Fruit fly (Drosophila melanogaster) whole organism, embryonic: ENCODE measurements around the gene CG2187.

Experiments
- Adf1 ChIP-seq: fragments of 200-800 bp; sonication (Bioruptor generic); IDR thresholded peaks from 2 replicates; pipeline ENCODE4 v1.3.6; 2022; ENCODE audit warnings: missing biosample characterization, missing genetic modification characterization
- Atf6 ChIP-seq: fragments of 200-800 bp; sonication (Bioruptor generic); IDR thresholded peaks from 2 replicates; pipeline ENCODE4 v1.3.6; 2022; ENCODE audit warnings: missing biosample characterization, missing genetic modification characterization
- CG10209 ChIP-seq: fragments of 200-800 bp; sonication (Bioruptor generic); optimal IDR thresholded peaks from 3 replicates; lab custom pipeline; 2017; ENCODE audit warnings: missing biosample characterization, mild to moderate bottlenecking, missing genetic modification characterization, missing genetic modification reagents
- CG10565 ChIP-seq: fragments of 200-800 bp; sonication (Bioruptor generic); optimal IDR thresholded peaks from 3 replicates; lab custom pipeline; 2016; ENCODE audit warnings: missing biosample characterization, mild to moderate bottlenecking, missing genetic modification characterization
- CG12769 ChIP-seq: fragments of 200-800 bp; sonication (Bioruptor generic); optimal IDR thresholded peaks from 2 replicates; lab custom pipeline; 2019; ENCODE audit warnings: missing biosample characterization, mild to moderate bottlenecking, missing genetic modification characterization, moderate library complexity
- CG13775 ChIP-seq: fragments of 200-800 bp; sonication (Bioruptor generic); optimal IDR thresholded peaks from 3 replicates; lab custom pipeline; 2017; ENCODE audit warnings: missing biosample characterization, mild to moderate bottlenecking, missing genetic modification characterization
- CG15269 ChIP-seq: fragments of 200-800 bp; sonication (Bioruptor generic); optimal IDR thresholded peaks from 2 replicates; lab custom pipeline; 2018; ENCODE audit warnings: missing biosample characterization, mild to moderate bottlenecking, missing genetic modification characterization, moderate library complexity
- CG16815 ChIP-seq: fragments of 200-800 bp; sonication (Bioruptor generic); optimal IDR thresholded peaks from 3 replicates; lab custom pipeline; 2017; ENCODE audit warnings: missing biosample characterization, mild to moderate bottlenecking, missing genetic modification characterization
- CG17359 ChIP-seq: fragments of 200-800 bp; sonication (Bioruptor generic); optimal IDR thresholded peaks from 3 replicates; lab custom pipeline; 2018; ENCODE audit warnings: missing biosample characterization, mild to moderate bottlenecking, missing genetic modification characterization, moderate library complexity
- CG17568 ChIP-seq: fragments of 200-800 bp; sonication (Bioruptor generic); optimal IDR thresholded peaks from 2 replicates; lab custom pipeline; 2018; ENCODE audit warnings: missing biosample characterization, mild to moderate bottlenecking, missing genetic modification characterization, moderate library complexity
- CG18599 ChIP-seq: fragments of 200-800 bp; sonication (Bioruptor generic); optimal IDR thresholded peaks from 3 replicates; lab custom pipeline; 2017; ENCODE audit warnings: missing biosample characterization, missing genetic modification characterization, mild to moderate bottlenecking, moderate library complexity, missing genetic modification reagents
- CG34422 ChIP-seq: fragments of 200-800 bp; sonication (Bioruptor generic); IDR thresholded peaks from 3 replicates; pipeline ENCODE4 v1.3.6; 2022; ENCODE audit warnings: missing biosample characterization, missing genetic modification characterization
- CG42726 ChIP-seq: fragments of 200-800 bp; sonication (Bioruptor generic); IDR thresholded peaks from 2 replicates; pipeline ENCODE4 v1.3.6; 2022; ENCODE audit warnings: missing biosample characterization, missing genetic modification characterization; ENCODE audit not compliant: partially characterized antibody
- CG9215 ChIP-seq: fragments of 200-800 bp; sonication (Bioruptor generic); IDR thresholded peaks from 2 replicates; pipeline ENCODE4 v1.3.6; 2022; ENCODE audit warnings: missing biosample characterization, missing genetic modification characterization
- CG9609 ChIP-seq: fragments of 200-800 bp; sonication (Bioruptor generic); optimal IDR thresholded peaks from 3 replicates; lab custom pipeline; 2016; ENCODE audit warnings: missing biosample characterization, missing genetic modification characterization
- Dbx ChIP-seq: fragments of 200-800 bp; sonication (Bioruptor generic); IDR thresholded peaks from 3 replicates; pipeline ENCODE4 v1.3.6; 2022; ENCODE audit warnings: missing biosample characterization, missing genetic modification characterization
- Dfd ChIP-seq, 2 experiments: fragments of >200 bp; optimal IDR thresholded peaks; 2 replicates each; lab custom pipeline; 2017; ENCODE audit warnings: missing biosample characterization in 2 of 2, missing genetic modification characterization in 2 of 2
- Doc3 ChIP-seq: fragments of 200-800 bp; sonication (Bioruptor generic); IDR thresholded peaks from 3 replicates; pipeline ENCODE4 v1.3.6; 2022; ENCODE audit warnings: missing biosample characterization, missing genetic modification characterization; ENCODE audit not compliant: partially characterized antibody
- Drgx ChIP-seq: fragments of 200-800 bp; sonication (Bioruptor generic); IDR thresholded peaks from 2 replicates; pipeline ENCODE4 v1.3.6; 2022; ENCODE audit warnings: missing biosample characterization, missing genetic modification characterization
- H2.0 ChIP-seq: fragments of 200-800 bp; sonication (Bioruptor generic); IDR thresholded peaks from 2 replicates; pipeline ENCODE4 v1.3.6; 2022; ENCODE audit warnings: missing biosample characterization, missing genetic modification characterization
- HHEX ChIP-seq: fragments of 200-800 bp; sonication (Bioruptor generic); optimal IDR thresholded peaks from 3 replicates; lab custom pipeline; 2017; ENCODE audit warnings: missing biosample characterization, mild to moderate bottlenecking, missing genetic modification characterization, missing genetic modification reagents
- HmgD ChIP-seq: fragments of 200-800 bp; sonication (Bioruptor generic); optimal IDR thresholded peaks from 3 replicates; lab custom pipeline; 2016; ENCODE audit warnings: missing biosample characterization, missing genetic modification characterization
- Hr39 ChIP-seq: fragments of >200 bp; optimal IDR thresholded peaks from 2 replicates; lab custom pipeline; 2017
- MESR4 ChIP-seq: fragments of 200-800 bp; sonication (Bioruptor generic); optimal IDR thresholded peaks from 2 replicates; lab custom pipeline; 2018; ENCODE audit warnings: missing biosample characterization, mild to moderate bottlenecking, missing genetic modification characterization, moderate library complexity
- Med ChIP-seq: fragments of 200-800 bp; sonication (Bioruptor generic); peaks from one replicate; lab custom pipeline; 2016; ENCODE audit warnings: missing biosample characterization, missing genetic modification characterization, mild to moderate bottlenecking, inconsistent platforms, moderate library complexity
- Myb ChIP-seq: fragments of 200-800 bp; sonication (Bioruptor generic); optimal IDR thresholded peaks from 2 replicates; lab custom pipeline; 2016; ENCODE audit warnings: missing biosample characterization, missing genetic modification characterization
- Oaz ChIP-seq: fragments of 200-800 bp; sonication (Bioruptor generic); IDR thresholded peaks from 2 replicates; pipeline ENCODE4 v1.3.6; 2022; ENCODE audit warnings: missing biosample characterization, missing genetic modification characterization
- Xbp1 ChIP-seq: fragments of 200-800 bp; sonication (Bioruptor generic); optimal IDR thresholded peaks from 3 replicates; lab custom pipeline; 2016; ENCODE audit warnings: missing biosample characterization, mild to moderate bottlenecking, missing genetic modification characterization
- aop ChIP-seq: fragments of 200-800 bp; sonication (Bioruptor generic); IDR thresholded peaks from 2 replicates; pipeline ENCODE4 v1.3.6; 2022; ENCODE audit warnings: missing biosample characterization, missing genetic modification characterization
- ash1 ChIP-seq: fragments of 200-800 bp; sonication (Bioruptor generic); optimal IDR thresholded peaks from 2 replicates; lab custom pipeline; 2018; ENCODE audit warnings: missing biosample characterization, mild to moderate bottlenecking, missing genetic modification characterization
- bigmax ChIP-seq: fragments of 200-800 bp; sonication (Bioruptor generic); optimal IDR thresholded peaks from 2 replicates; lab custom pipeline; 2018; ENCODE audit warnings: missing biosample characterization, mild to moderate bottlenecking, missing genetic modification characterization
- cg ChIP-seq: fragments of 200-800 bp; sonication (Bioruptor generic); optimal IDR thresholded peaks from 3 replicates; lab custom pipeline; 2019; ENCODE audit warnings: missing biosample characterization, mild to moderate bottlenecking, missing genetic modification characterization, moderate library complexity
- ci ChIP-seq: fragments of 200-800 bp; sonication (Bioruptor generic); IDR thresholded peaks from 3 replicates; pipeline ENCODE4 v1.3.6; 2022; ENCODE audit warnings: missing biosample characterization, missing genetic modification characterization
- corto ChIP-seq: fragments of 200-800 bp; sonication (Bioruptor generic); optimal IDR thresholded peaks from 2 replicates; lab custom pipeline; 2016; ENCODE audit warnings: missing biosample characterization, mild to moderate bottlenecking, missing genetic modification characterization, moderate library complexity
- cwo ChIP-seq: fragments of 200-800 bp; sonication (Bioruptor generic); optimal IDR thresholded peaks from 3 replicates; lab custom pipeline; 2017; ENCODE audit warnings: missing biosample characterization, missing genetic modification characterization, mild to moderate bottlenecking, moderate library complexity, missing genetic modification reagents
- dati ChIP-seq: fragments of 200-800 bp; sonication (Bioruptor generic); IDR thresholded peaks from 2 replicates; pipeline ENCODE4 v1.3.6; 2022; ENCODE audit warnings: missing biosample characterization, missing genetic modification characterization
- esg ChIP-seq: fragments of 200-800 bp; sonication (Bioruptor generic); conservative IDR thresholded peaks from 2 replicates; pipeline ENCODE4 v1.3.6; 2022; ENCODE audit warnings: missing biosample characterization, missing genetic modification characterization
- exex ChIP-seq: fragments of 200-800 bp; sonication (Bioruptor generic); optimal IDR thresholded peaks from 4 replicates; lab custom pipeline; 2018; ENCODE audit warnings: missing biosample characterization, mild to moderate bottlenecking, missing genetic modification characterization, moderate library complexity
- gcm2 ChIP-seq: fragments of 200-800 bp; sonication (Bioruptor generic); optimal IDR thresholded peaks from 2 replicates; lab custom pipeline; 2016; ENCODE audit warnings: missing biosample characterization, missing genetic modification characterization
- her ChIP-seq: fragments of 200-800 bp; sonication (Bioruptor generic); optimal IDR thresholded peaks from 2 replicates; lab custom pipeline; 2016; ENCODE audit warnings: missing biosample characterization, missing genetic modification characterization
- hth ChIP-seq: fragments of >200 bp; optimal IDR thresholded peaks from 2 replicates; lab custom pipeline; 2017; ENCODE audit warnings: inconsistent platforms
- kni ChIP-seq: fragments of 200-800 bp; sonication (Bioruptor generic); optimal IDR thresholded peaks from 3 replicates; lab custom pipeline; 2017; ENCODE audit warnings: mild to moderate bottlenecking, missing biosample characterization, missing genetic modification reagents, missing genetic modification characterization
- lmd ChIP-seq: fragments of 200-800 bp; sonication (Bioruptor generic); IDR thresholded peaks from 2 replicates; pipeline ENCODE4 v1.3.6; 2022; ENCODE audit warnings: missing biosample characterization, missing genetic modification characterization
- nau ChIP-seq: fragments of 200-800 bp; sonication (Bioruptor generic); optimal IDR thresholded peaks from 3 replicates; lab custom pipeline; 2017; ENCODE audit warnings: missing biosample characterization, mild to moderate bottlenecking, missing genetic modification characterization, missing genetic modification reagents
- sob ChIP-seq: fragments of 200-800 bp; sonication (Bioruptor generic); IDR thresholded peaks from 2 replicates; pipeline ENCODE4 v1.3.6; 2022; ENCODE audit warnings: missing biosample characterization, missing genetic modification characterization
- stc ChIP-seq: fragments of 200-800 bp; sonication (Bioruptor generic); IDR thresholded peaks from 2 replicates; pipeline ENCODE4 v1.3.6; 2022; ENCODE audit warnings: missing biosample characterization, missing genetic modification characterization
- trem ChIP-seq: fragments of 200-800 bp; optimal IDR thresholded peaks from 3 replicates; lab custom pipeline; 2019; ENCODE audit warnings: missing biosample characterization, mild to moderate bottlenecking, missing genetic modification characterization, moderate library complexity
- trh ChIP-seq: fragments of 200-800 bp; sonication (Bioruptor generic); optimal IDR thresholded peaks from 2 replicates; lab custom pipeline; 2016; ENCODE audit warnings: missing biosample characterization, missing genetic modification characterization
- zfh1 ChIP-seq: fragments of 200-800 bp; sonication (Bioruptor generic); IDR thresholded peaks from 3 replicates; pipeline ENCODE4 v1.3.6; 2022; ENCODE audit warnings: missing biosample characterization, missing genetic modification characterization

The CG2187 gene

DNA sequence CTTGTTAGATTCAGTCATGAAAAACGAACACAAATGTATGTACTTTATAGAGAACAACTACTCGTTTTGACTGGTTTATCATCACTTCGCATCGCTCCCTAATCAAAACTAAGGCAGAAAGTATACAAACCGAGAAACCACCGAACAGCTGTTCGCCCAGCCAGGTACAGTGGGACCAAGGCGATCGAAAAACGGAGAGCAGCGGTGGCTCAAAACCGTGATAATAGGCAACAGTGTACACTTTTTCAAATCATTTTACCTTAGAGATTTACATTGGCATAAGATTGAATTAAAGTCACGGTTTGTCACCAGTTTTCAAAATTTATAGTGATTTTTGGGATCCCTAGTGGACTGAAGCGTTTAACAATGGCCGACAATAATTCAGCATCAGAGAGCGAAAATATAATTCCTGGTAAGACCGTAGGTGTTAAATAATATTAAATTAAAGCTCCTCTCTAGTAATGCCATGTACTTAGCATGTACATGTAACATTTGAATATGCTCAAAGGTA is 46.8 kb upstream of the CG2187 start, which contains the start of the genes CG42233 and CG1971 (continued):
- peak; percentile 24 for TF ChIP-seq Xbp1 (GFP tag; lab: Kevin White, UChicago)
- TF ChIP-seq bigmax (GFP tag; lab: Kevin White, UChicago): no peak
- TF ChIP-seq sob: no peak
- no peak for TF ChIP-seq kni (GFP tag; lab: Kevin White, UChicago)
- TF ChIP-seq CG42726 (GFP tag; lab: Robert Waterston, UW): peak; percentile 40; the same call in 1 of the 2 replicates
- no peak for TF ChIP-seq CG9215 (GFP tag; lab: Robert Waterston, UW)
- no peak for TF ChIP-seq H2.0
- TF ChIP-seq CG17359 (tag; lab: Kevin White, UChicago): no peak
- peak; percentile 19 for TF ChIP-seq MESR4 (GFP tag; lab: Kevin White, UChicago)

- no peak for TF ChIP-seq esg (GFP tag; lab: Robert Waterston, UW)
- no peak for TF ChIP-seq CG12769 (tag; lab: Kevin White, UChicago)
- TF ChIP-seq Atf6 (GFP tag; lab: Robert Waterston, UW): no peak
- no peak for TF ChIP-seq Dfd (GFP tag; optimal IDR thresholded peaks at IDR 0.05; lab: Kevin White, UChicago)
- TF ChIP-seq CG10565 (GFP tag; lab: Kevin White, UChicago): no peak
- no peak for TF ChIP-seq Oaz
- TF ChIP-seq stc (GFP tag; lab: Robert Waterston, UW): no peak
- no peak for TF ChIP-seq hth (lab: Kevin White, UChicago)
- no peak for TF ChIP-seq CG17568 (GFP tag; lab: Kevin White, UChicago)
- TF ChIP-seq Hr39 (lab: Kevin White, UChicago): no peak
- no peak for TF ChIP-seq Dbx (GFP tag; lab: Robert Waterston, UW)
- TF ChIP-seq her (GFP tag; lab: Kevin White, UChicago): no peak
- no peak for TF ChIP-seq ci (GFP tag; lab: Robert Waterston, UW)
- TF ChIP-seq, all 482 proteins: peak for 0
Observed at dm6 chr3R:31800663-31801062, 42.2 kb upstream of the CG2187 start, which contains the start of gene Ir100a. Ir100a (plus strand) TSS chr3R:31800963.

DNA sequence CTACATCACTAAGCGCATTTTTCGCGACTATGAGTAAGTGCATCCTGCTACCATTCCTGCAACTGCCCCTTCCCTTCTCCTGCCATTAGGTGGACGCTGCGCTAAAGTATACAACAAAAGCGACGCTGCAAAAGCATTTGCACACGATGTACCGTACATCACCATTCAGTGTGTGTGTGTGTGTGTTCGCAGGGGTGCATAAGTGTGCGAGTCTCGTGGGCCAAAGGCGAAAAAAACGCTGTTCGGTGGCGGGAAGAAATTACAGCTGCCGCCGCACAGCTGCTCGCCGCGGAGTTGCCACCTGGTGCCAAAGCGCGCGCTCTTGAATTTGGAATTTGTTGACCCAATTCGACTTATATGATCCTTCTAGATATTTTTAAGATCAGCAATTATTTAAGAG is 36.0 kb upstream of the CG2187 start:
- TF ChIP-seq CG16815 (no peak), CG15269 (tag; lab: Kevin White, UChicago) (no peak), lmd (no peak), cg (peak; percentile 95), cwo (GFP tag; lab: Kevin White, UChicago) (peak; percentile 87), zfh1 (0 out of 3 replicates have a peak, but pooled peaks have one; percentile 10), gcm2 (GFP tag; lab: Kevin White, UChicago) (no peak), HmgD (GFP tag; lab: Kevin White, UChicago) (peak; percentile 4), CG13775 (GFP tag; lab: Kevin White, UChicago) (no peak), CG18599 (GFP tag; lab: Kevin White, UChicago) (no peak), dati (no peak), Med (GFP tag; lab: Kevin White, UChicago) (peak; percentile 89), corto (GFP tag; lab: Kevin White, UChicago) (no peak), CG10209 (GFP tag; lab: Kevin White, UChicago) (no peak), Myb (GFP tag; lab: Kevin White, UChicago) (no peak), aop (GFP tag; lab: Robert Waterston, UW) (no peak), CG34422 (GFP tag; lab: Robert Waterston, UW) (peak; percentile 71; the same call in 1 of the 3 replicates), ash1 (GFP tag; lab: Kevin White, UChicago) (no peak), trh (GFP tag; lab: Kevin White, UChicago) (no peak), HHEX (no peak), CG9609 (GFP tag; lab: Kevin White, UChicago) (no peak), trem (tag; lab: Kevin White, UChicago) (peak; percentile 51), exex (tag; lab: Kevin White, UChicago) (no peak), nau (no peak), Drgx (GFP tag; lab: Robert Waterston, UW) (no peak), Adf1 (peak; percentile 45), Doc3 (GFP tag; lab: Robert Waterston, UW) (0 out of 3 replicates have a peak, but pooled peaks have one; percentile 14)
